Fruit fly (Drosophila melanogaster) Kc167 (cell line): Measurements from ENCODE around the gene CG33631.

Source experiments
- Myc ChIP-seq: fragments of >200 bp; optimal IDR thresholded peaks from 2 replicates; lab custom pipeline; 2017; ENCODE audit warnings: missing external identifiers
- Sin3A ChIP-seq: fragments of >200 bp; optimal IDR thresholded peaks from 2 replicates; lab custom pipeline; 2018; ENCODE audit warnings: missing external identifiers
- h ChIP-seq: fragments of >200 bp; optimal IDR thresholded peaks from 3 replicates; lab custom pipeline; 2018; ENCODE audit warnings: missing external identifiers
- insv ChIP-seq: fragments of >200 bp; optimal IDR thresholded peaks from 3 replicates; lab custom pipeline; 2018; ENCODE audit warnings: missing external identifiers
- psq ChIP-seq: fragments of >200 bp; optimal IDR thresholded peaks from 2 replicates; lab custom pipeline; 2017; ENCODE audit warnings: missing external identifiers
- ttk ChIP-seq: sonication (Bioruptor generic); optimal IDR thresholded peaks from 2 replicates; lab custom pipeline; 2017; ENCODE audit warnings: missing external identifiers

DNA sequence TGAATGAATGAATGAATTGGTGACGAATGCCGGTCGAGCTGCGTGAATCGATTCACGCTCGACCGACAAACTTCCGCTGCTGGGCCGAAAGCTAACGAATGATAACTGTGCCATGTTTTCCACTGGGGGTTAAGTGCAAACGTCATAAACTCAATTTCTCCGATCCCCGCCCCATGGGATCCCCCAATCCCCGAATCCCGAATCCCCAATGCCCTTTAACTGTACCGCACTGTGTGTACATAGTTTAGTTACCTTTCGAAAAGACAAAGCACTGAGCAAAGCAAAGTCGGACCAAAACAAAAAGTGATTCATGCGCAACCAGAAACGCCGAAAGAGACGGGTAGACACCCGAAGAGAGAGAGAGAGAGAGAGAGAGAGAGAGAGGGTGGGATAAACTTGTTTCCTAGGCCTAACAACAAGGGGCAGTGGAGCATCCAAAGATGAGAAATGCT is 28.8 kb upstream of the CG33631 start:
- no peak for TF ChIP-seq psq
- TF ChIP-seq h (lab: Kevin White, UChicago): no peak
- no peak for TF ChIP-seq insv (lab: Kevin White, UChicago)
- no peak for TF ChIP-seq ttk (lab: Kevin White, UChicago)
- no peak for TF ChIP-seq Sin3A (lab: Kevin White, UChicago)
- no peak for TF ChIP-seq Myc (lab: Kevin White, UChicago)
